Fruit fly (Drosophila melanogaster): ENCODE data around the gene Vps36.

The Vps36 gene

DNA sequence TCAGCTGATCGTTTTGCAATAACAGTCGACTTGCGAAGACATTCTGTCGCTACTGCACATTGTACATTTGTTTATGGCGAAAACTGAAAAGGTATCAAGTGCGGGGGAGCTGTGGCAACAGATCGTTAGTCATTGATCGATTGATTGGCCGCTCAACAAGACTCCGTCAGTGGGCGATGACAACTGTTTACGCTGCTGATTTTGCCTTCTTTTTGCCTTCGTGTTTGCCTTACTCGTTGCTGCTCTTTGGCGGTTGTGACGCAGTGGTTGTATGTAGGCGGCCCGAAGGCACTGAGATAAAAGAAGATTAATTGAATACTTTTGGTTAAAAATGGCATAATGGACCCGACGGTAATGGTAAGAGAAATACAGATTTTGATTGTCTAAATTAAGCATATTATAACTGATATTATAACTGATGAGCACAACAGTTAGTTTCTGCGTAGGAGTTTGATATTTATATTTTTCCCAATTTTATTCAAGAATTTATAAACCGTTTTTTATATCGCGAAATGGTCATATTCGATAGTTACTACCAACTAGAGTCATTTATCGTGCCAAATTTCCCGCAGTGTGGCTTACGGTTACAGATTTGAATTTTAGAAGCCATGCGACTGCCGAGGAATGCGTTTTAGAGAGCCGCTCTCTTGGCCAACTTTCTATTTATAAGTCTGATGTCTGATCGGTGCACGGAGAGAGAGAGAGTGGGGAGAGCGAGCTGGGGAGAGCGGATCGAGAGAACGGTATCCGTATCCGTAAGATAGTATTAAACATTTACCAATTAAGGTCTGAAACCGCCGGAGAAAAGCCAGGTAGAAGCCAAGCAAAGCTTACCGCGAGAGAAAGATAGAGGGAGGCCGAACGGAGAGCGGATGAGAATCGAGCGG, 36.1 kb downstream of the Vps36 start (continued):
- peak; percentile 74 for TF ChIP-seq Deaf1 (tag; optimal IDR thresholded peaks at IDR 0.05)
- TF ChIP-seq CG2129 (GFP tag; IDR thresholded peaks at IDR 0.05; ENCODE audit: partially characterized antibody): 0 out of 2 replicates have a peak, but pooled peaks have one; percentile 21
- peak; percentile 71 for TF ChIP-seq CG2202 (tag; optimal IDR thresholded peaks at IDR 0.05)
- TF ChIP-seq CG7786 (GFP tag; optimal IDR thresholded peaks at IDR 0.05): peak; percentile 52
- TF ChIP-seq sob (GFP tag; IDR thresholded peaks at IDR 0.05): peak; percentile 88
- TF ChIP-seq Dek (tag; optimal IDR thresholded peaks at IDR 0.05): peak; percentile 89
- peak; percentile 72 for TF ChIP-seq CG8281 (tag; optimal IDR thresholded peaks at IDR 0.05)
- TF ChIP-seq row (GFP tag; IDR thresholded peaks at IDR 0.05): peak; percentile 86
- no peak for TF ChIP-seq MESR4 (GFP tag; optimal IDR thresholded peaks at IDR 0.05)
- peak; percentile 44 for TF ChIP-seq CG15073 (GFP tag; optimal IDR thresholded peaks at IDR 0.05)
- no peak for TF ChIP-seq HLHmδ (GFP tag; optimal IDR thresholded peaks at IDR 0.05)
- TF ChIP-seq C15 (GFP tag; IDR thresholded peaks at IDR 0.05): peak; percentile 55; the same call in 1 of the 3 replicates
- no peak for TF ChIP-seq ash1 (GFP tag; optimal IDR thresholded peaks at IDR 0.05)
- TF ChIP-seq Drgx (GFP tag; IDR thresholded peaks at IDR 0.05): peak; percentile 95
- peak; percentile 63 for TF ChIP-seq CG3065 (GFP tag; optimal IDR thresholded peaks at IDR 0.05)
- peak; percentile 49 for TF ChIP-seq lbe (GFP tag; optimal IDR thresholded peaks at IDR 0.05)
- TF ChIP-seq Taf1 (GFP tag; IDR thresholded peaks at IDR 0.05): peak; percentile 64
- TF ChIP-seq hbn (GFP tag; IDR thresholded peaks at IDR 0.05; ENCODE audit: partially characterized antibody): peak; percentile 69; the same call in 1 of the 2 replicates
- TF ChIP-seq CG12219 (GFP tag; optimal IDR thresholded peaks at IDR 0.05): peak; percentile 80
- peak; percentile 81 for TF ChIP-seq kay (GFP tag; optimal IDR thresholded peaks at IDR 0.05)
- peak; percentile 90 for TF ChIP-seq Max (GFP tag; optimal IDR thresholded peaks at IDR 0.05)
- peak; percentile 93 for TF ChIP-seq CG7839 (tag; optimal IDR thresholded peaks at IDR 0.05)
- peak; percentile 71 for TF ChIP-seq Awh (GFP tag; IDR thresholded peaks at IDR 0.05)
- TF ChIP-seq az2 (GFP tag; optimal IDR thresholded peaks at IDR 0.05): peak; percentile 90
- no peak for TF ChIP-seq Lim3 (GFP tag; IDR thresholded peaks at IDR 0.05)
- no peak for TF ChIP-seq Dip2 (GFP tag; IDR thresholded peaks at IDR 0.05)
- peak; percentile 16 for TF ChIP-seq exex (tag; optimal IDR thresholded peaks at IDR 0.05)
- TF ChIP-seq Ada2b (GFP tag; IDR thresholded peaks at IDR 0.05): peak; percentile 84
- peak; percentile 87 for TF ChIP-seq CG15601 (tag; optimal IDR thresholded peaks at IDR 0.05)
- peak; percentile 63; the same call in 1 of the 2 replicates for TF ChIP-seq CG13287 (GFP tag; IDR thresholded peaks at IDR 0.05; ENCODE audit: partially characterized antibody)
- TF ChIP-seq ara (GFP tag; IDR thresholded peaks at IDR 0.05): peak; percentile 72
- no peak; the same call in 1 of the 2 replicates for TF ChIP-seq rib (GFP tag; IDR thresholded peaks at IDR 0.05)
- peak; percentile 61 for TF ChIP-seq mam (GFP tag; optimal IDR thresholded peaks at IDR 0.05)

DNA sequence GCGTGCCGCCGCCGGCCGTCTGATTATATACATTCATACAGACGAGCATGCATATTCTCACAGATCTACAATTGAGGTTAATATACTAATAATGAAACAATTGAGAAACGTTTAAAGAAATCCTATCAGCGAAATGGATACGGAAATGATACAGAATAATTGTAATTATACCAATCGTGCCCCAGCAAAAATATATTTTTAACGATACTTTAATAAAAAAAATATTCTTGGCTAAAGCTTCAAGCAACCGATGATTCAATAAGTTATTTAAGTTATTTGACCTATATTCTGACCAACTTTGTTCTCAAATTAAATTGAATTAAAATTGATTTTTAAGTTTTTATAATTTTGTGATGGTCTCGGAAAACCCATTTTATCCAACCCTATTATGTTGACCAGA, 36.8 kb downstream of the Vps36 start:
- TF ChIP-seq lbe (GFP tag; optimal IDR thresholded peaks at IDR 0.05) (no peak), CG11695 (GFP tag; IDR thresholded peaks at IDR 0.05) (0 out of 3 replicates have a peak, but pooled peaks have one; percentile 9), NC2α (GFP tag; optimal IDR thresholded peaks at IDR 0.05) (no peak), CG12104 (GFP tag; optimal IDR thresholded peaks at IDR 0.05) (no peak), Dip3 (GFP tag; optimal IDR thresholded peaks at IDR 0.05) (no peak), slbo (GFP tag; IDR thresholded peaks at IDR 0.05) (peak; percentile 15; the same call in 1 of the 2 replicates), schlank (tag; optimal IDR thresholded peaks at IDR 0.05) (no peak), GATAe (GFP tag; conservative IDR thresholded peaks at IDR 0.05) (no peak), CG18764 (GFP tag; optimal IDR thresholded peaks at IDR 0.05) (no peak), Blimp-1 (GFP tag; optimal IDR thresholded peaks at IDR 0.05) (peak; percentile 14), so (GFP tag; IDR thresholded peaks at IDR 0.05) (0 out of 3 replicates have a peak, but pooled peaks have one; percentile 32), nmo (GFP tag; optimal IDR thresholded peaks at IDR 0.05) (peak; percentile 43), sisA (GFP tag; IDR thresholded peaks at IDR 0.05) (no peak), onecut (GFP tag; IDR thresholded peaks at IDR 0.05) (no peak), dmrt99B (tag; optimal IDR thresholded peaks at IDR 0.05) (peak; percentile 25), CG10366 (GFP tag; IDR thresholded peaks at IDR 0.05) (no peak), D19B (GFP tag; optimal IDR thresholded peaks at IDR 0.05) (no peak), esg (GFP tag; conservative IDR thresholded peaks at IDR 0.05) (0 out of 2 replicates have a peak, but pooled peaks have one; percentile 10)

Measured in whole organism, embryonic.